Worm (Caenorhabditis elegans): ENCODE results near the gene valv-1.

ce11 chrIV:7478134-7478533, 33.0 kb upstream of the valv-1 start, which contains the start of gene rod-1:
- TF ChIP-seq him-1 (tag; optimal IDR thresholded peaks at IDR 0.05) (no peak), W03F9.2 (tag; optimal IDR thresholded peaks at IDR 0.05) (no peak), dao-5 (tag; optimal IDR thresholded peaks at IDR 0.05) (no peak)

Measured in whole organism, L4/young adult.